Worm (Caenorhabditis elegans): Measurements from ENCODE around the gene C56G2.9.

C56G2.9 gene

ce11 chrIII:6295972-6296700 is 47.0 kb downstream of the C56G2.9 start, which contains the start of gene F47D12.7:
Gene F47D12.7 (minus strand): TSS chrIII:6296022.
- TF ChIP-seq elt-1 (tag; optimal IDR thresholded peaks at IDR 0.05): peak; percentile 42
- no peak for TF ChIP-seq lsy-12 (tag; optimal IDR thresholded peaks at IDR 0.05)
